Worm (Caenorhabditis elegans): ENCODE results near the gene K06A9.3.

- TF ChIP-seq tbx-37 (GFP tag; conservative IDR thresholded peaks at IDR 0.05) (no peak), aly-1 (tag; optimal IDR thresholded peaks at IDR 0.05) (no peak), tra-4 (tag; optimal IDR thresholded peaks at IDR 0.05) (no peak), ets-7 (tag; optimal IDR thresholded peaks at IDR 0.05) (no peak)
Measured at ce11 chrX:1485718-1486117, 49.4 kb downstream of the K06A9.3 start, which contains the start of gene D1005.4.
